Fruit fly (Drosophila melanogaster) whole organism, larva: Measurements from ENCODE around the gene nAChRbeta3.

Experiments used
- noc ChIP-seq: fragments of 200-800 bp; sonication (Bioruptor generic); optimal IDR thresholded peaks from 3 replicates; lab custom pipeline; 2019; ENCODE audit warnings: missing biosample characterization, mild to moderate bottlenecking, missing genetic modification characterization, moderate library complexity

The nAChRbeta3 gene

DNA sequence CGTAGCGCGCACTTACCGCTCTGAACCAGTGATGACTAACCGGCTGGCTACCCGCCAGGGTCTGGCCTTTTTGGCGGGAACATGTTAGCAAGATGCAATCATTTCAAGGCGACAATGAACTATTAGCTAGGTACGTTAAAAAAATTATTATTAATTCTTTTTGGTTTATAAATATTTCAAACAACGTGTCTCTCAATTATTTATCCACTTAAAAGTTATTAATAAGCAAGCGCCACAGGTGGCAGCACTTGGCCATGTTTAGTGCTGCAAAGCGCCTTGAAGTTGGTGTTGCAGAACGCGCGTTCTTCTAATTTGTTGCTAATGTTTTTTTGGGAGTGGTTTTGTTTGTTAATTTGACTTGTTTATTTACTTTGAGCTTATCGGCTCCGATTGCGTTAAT, 29.3 kb downstream of the nAChRbeta3 start, which contains the start of the genes Ipk2 and cold:
Gene Ipk2, minus strand, starts transcription at position 39 of the 400 bp plus-strand sequence.
Gene cold, plus strand, starts transcription at position 66 of the 400 bp plus-strand sequence.
- peak; percentile 84 for TF ChIP-seq noc

DNA sequence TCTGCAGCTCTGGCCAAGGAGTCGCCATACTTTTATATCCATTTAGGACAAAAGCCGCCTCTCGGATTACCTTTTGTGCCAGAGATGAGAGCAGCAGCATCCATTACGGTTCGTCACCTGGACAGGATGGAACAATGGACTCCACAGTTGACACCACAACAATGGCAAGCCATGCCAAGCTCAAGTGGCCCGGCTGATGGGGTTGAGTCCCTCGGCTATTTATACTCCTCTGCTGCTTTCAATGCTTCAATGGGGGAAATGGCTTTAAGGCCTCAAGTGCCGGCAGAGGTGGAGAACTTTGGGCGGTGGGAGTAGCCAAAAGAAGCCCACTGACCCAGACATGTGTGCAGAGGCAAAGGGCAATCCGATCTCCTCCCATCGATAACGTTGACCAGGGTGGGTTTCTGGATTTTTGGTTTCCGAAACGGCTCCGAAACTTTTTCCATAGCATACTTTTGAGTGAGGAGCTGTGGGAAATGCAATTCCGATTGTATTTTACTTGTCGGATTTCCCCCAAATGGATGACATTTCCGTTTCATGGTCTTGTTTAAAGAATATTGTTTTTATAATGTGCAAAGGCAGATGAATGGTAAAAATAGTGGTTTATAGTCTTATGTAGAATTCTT, 31.7 kb downstream of the nAChRbeta3 start, which contains the start of gene Ptth:
Gene Ptth, minus strand, starts transcription at position 338 of the 626 bp plus-strand sequence.
- no peak for TF ChIP-seq noc

DNA sequence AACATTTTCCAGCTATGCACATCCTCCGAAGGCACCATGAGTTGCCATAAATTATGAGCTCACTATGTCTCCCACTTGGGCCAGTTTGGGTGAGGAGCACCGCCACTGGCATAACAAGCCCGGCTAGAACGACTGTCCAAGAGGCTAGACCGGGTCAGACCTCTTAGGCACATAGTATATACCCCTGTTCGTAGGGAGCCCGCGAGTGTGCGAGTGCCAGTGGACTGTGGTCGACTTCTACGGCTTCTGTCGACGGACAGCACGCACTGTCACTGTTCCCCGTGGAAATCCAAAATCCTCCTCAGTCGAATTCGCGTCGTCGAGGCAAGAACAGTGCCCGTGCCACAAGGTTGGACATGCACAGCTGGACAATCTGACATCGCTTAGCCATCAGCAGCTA, 32.3 kb downstream of the nAChRbeta3 start, which contains the start of gene Pph13:
Gene Pph13, plus strand, starts transcription at position 301 of the 400 bp plus-strand sequence.
- TF ChIP-seq noc, result no peak

DNA sequence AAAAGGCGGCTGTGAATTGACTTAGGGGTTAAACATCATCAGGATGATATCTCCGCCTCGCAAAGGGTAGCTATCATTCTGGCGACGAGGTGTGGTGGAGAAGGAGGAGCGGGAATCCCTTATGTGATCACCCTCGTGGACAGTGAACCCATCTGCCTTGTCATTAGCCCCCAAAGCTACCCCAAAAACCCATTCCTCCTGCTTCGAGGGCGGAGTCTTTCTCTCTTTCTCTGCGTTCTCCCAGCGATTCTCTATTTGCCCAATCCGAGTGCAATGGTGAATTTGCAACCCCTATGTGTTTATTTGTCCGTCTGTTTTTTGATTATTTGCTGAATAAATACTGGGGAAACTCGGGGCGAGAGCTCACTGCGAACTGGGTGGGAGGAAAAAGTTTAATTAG, 40.3 kb downstream of the nAChRbeta3 start:
- no peak for TF ChIP-seq noc

DNA sequence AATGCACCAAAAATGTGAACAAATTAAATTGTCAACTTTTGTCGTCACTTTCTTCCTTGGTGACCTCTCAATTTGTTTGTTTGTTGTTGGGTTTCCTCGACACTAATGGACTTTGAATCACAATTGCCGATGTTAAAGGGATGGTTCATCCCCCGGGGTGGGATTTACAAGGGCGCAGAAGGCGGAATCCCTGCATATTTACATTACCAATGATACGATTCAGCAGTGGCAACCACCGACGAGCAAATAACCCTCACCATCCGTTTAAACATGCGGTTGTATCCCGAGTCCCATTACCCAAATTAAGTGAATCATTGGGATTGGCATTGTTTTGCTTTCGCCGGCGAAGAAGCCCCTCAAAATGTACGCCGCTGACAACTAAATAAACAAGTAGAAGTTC, 46.6 kb downstream of the nAChRbeta3 start:
- no peak for TF ChIP-seq noc

DNA sequence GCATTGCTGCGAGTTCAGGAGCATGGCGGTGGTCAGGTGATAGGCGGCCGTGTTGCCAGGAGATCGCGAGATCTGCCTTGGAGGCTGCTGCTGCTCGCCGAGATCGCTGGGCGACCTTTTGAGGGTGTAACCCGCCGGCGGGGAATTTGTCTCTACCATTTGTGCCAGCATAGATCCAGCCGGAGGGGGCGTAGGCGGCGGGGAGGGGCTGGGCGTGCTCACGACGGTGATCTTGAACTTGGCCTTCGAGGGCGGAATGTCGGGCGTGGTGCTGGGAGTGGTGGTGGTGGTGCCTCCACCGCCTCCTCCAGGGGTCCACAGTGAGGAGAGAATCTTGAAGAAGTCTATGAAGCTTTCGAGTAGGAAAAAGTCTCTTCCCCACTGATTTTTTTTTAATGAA, 49.1 kb downstream of the nAChRbeta3 start:
- no peak for TF ChIP-seq noc

DNA sequence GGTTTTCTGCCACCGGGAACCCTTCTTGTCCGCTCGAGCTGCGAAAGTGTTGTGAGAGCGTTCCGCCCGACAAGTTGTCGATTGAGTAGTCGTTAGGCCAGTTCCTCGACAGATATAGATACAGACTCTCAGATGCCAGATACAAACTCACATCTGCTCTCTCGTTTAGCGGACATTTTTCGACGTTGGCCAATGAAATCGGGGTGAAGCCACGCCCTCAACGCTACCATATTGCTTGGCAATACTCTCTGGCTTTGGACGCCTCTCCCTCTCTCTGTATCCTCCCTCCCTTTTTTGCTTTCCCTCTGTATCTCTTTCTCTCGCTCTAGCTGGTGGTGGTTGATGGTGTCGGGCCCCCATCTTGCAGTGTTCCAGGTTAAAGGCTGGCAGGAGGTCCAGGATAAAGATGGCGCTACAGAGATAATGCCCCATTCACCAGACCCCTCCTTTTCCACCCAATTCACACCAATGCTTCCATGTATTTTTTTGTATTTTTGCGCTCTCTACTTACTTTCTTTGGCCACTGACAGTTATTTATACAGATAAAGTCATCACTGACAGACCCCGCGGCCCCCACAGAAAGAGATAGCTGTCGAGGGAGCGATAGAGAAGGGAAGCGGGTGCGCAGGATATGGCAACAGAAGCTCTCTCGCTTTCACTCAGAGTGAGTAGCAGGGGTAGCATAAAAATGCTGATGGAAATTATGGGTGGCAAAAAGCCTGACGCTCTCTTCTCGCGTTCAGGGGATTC, 49.9 kb downstream of the nAChRbeta3 start, which contains the start of gene Gsc:
Gene Gsc, minus strand, starts transcription at position 51 of the 750 bp plus-strand sequence.
- TF ChIP-seq noc, result no peak
